Fruit fly (Drosophila melanogaster) whole organism, wandering third instar larva: ENCODE measurements around the gene CG32625.
A peak's percentile ranks its signal among the peaks of the same experiment; 100 is the strongest.

Experiments used
- Abd-B ChIP-seq: fragments of >200 bp; optimal IDR thresholded peaks from 2 replicates; lab custom pipeline; 2017; ENCODE audit warnings: missing biosample characterization, missing genetic modification characterization
- CG32264 ChIP-seq: fragments of 200-800 bp; sonication (Bioruptor generic); optimal IDR thresholded peaks from 2 replicates; lab custom pipeline; 2016; ENCODE audit warnings: missing biosample characterization, missing genetic modification characterization
- CG9705 ChIP-seq: fragments of 200-800 bp; sonication (Bioruptor generic); optimal IDR thresholded peaks from 2 replicates; lab custom pipeline; 2018; ENCODE audit warnings: missing biosample characterization, mild to moderate bottlenecking, missing genetic modification characterization
- Dfd ChIP-seq: fragments of >200 bp; optimal IDR thresholded peaks from 2 replicates; lab custom pipeline; 2017; ENCODE audit warnings: missing biosample characterization, missing genetic modification characterization
- Dif ChIP-seq: fragments of 200-275, 200-300 bp; sonication (Bioruptor generic); optimal IDR thresholded peaks from 2 replicates; lab custom pipeline; 2018; ENCODE audit warnings: missing biosample characterization, missing genetic modification characterization; ENCODE audit not compliant: partially characterized antibody
- HLH106 ChIP-seq: fragments of 200-800 bp; optimal IDR thresholded peaks from 3 replicates; lab custom pipeline; 2019; ENCODE audit warnings: missing biosample characterization, mild to moderate bottlenecking, missing genetic modification characterization, moderate library complexity
- Hnf4 ChIP-seq: fragments of 200-800 bp; sonication (Bioruptor generic); optimal IDR thresholded peaks from 2 replicates; lab custom pipeline; 2016; ENCODE audit warnings: missing biosample characterization, mild to moderate bottlenecking, missing genetic modification characterization
- Hr78 ChIP-seq: fragments of >200 bp; optimal IDR thresholded peaks from 2 replicates; lab custom pipeline; 2017; ENCODE audit warnings: missing biosample characterization, missing genetic modification characterization
- Hr83 ChIP-seq: fragments of 200-300 bp; sonication (Bioruptor generic); optimal IDR thresholded peaks from 2 replicates; lab custom pipeline; 2016; ENCODE audit warnings: missing biosample characterization, mild to moderate bottlenecking, missing genetic modification characterization, moderate library complexity; ENCODE audit not compliant: poor library complexity, severe bottlenecking
- N ChIP-seq: fragments of >200 bp; optimal IDR thresholded peaks from 2 replicates; lab custom pipeline; 2018; ENCODE audit warnings: missing biosample characterization, missing external identifiers, missing genetic modification characterization
- OdsH ChIP-seq: fragments of 200-800 bp; sonication (Bioruptor generic); optimal IDR thresholded peaks from 2 replicates; lab custom pipeline; 2016; ENCODE audit warnings: missing biosample characterization, mild to moderate bottlenecking, missing genetic modification characterization
- Rel ChIP-seq, 2 experiments: fragments of 200-800 bp; sonication (Bioruptor generic) in 1 of 2; optimal IDR thresholded peaks; 2 replicates in 1 of 2; 3 replicates in 1 of 2; lab custom pipeline; 2016 to 2019; ENCODE audit warnings: mild to moderate bottlenecking in 2 of 2, missing biosample characterization in 2 of 2, missing genetic modification characterization in 2 of 2, moderate library complexity in 1 of 2
- Sp1 ChIP-seq: fragments of 200-800 bp; sonication (Bioruptor generic); optimal IDR thresholded peaks from 3 replicates; lab custom pipeline; 2019; ENCODE audit warnings: missing biosample characterization, mild to moderate bottlenecking, missing genetic modification characterization, moderate library complexity
- Vsx2 ChIP-seq: fragments of 200-300, 225-300 bp; sonication (Bioruptor generic); optimal IDR thresholded peaks from 2 replicates; lab custom pipeline; 2018; ENCODE audit warnings: missing biosample characterization, missing genetic modification characterization; ENCODE audit not compliant: partially characterized antibody
- br ChIP-seq: fragments of 200-800 bp; sonication (Bioruptor generic); optimal IDR thresholded peaks from 2 replicates; lab custom pipeline; 2016; ENCODE audit warnings: missing biosample characterization, missing genetic modification characterization
- brk ChIP-seq: fragments of 200-800 bp; sonication (Bioruptor generic); optimal IDR thresholded peaks from 2 replicates; lab custom pipeline; 2016; ENCODE audit warnings: missing biosample characterization, mild to moderate bottlenecking, missing genetic modification characterization
- dl ChIP-seq, 2 experiments: fragments of 175-275, 200-275 bp in 1 of 2; fragments of 200-275 bp in 1 of 2; sonication (Bioruptor generic); optimal IDR thresholded peaks; lab custom pipeline; 2018; ENCODE audit warnings: mild to moderate bottlenecking in 2 of 2, missing biosample characterization in 2 of 2, missing genetic modification characterization in 2 of 2, moderate library complexity in 2 of 2; ENCODE audit not compliant: partially characterized antibody in 2 of 2, insufficient read depth in 1 of 2
- dmrt93B ChIP-seq: fragments of 200-800 bp; sonication (Bioruptor generic); optimal IDR thresholded peaks from 2 replicates; lab custom pipeline; 2018; ENCODE audit warnings: missing biosample characterization, mild to moderate bottlenecking, missing genetic modification characterization
- dsf ChIP-seq: sonication (Bioruptor generic); optimal IDR thresholded peaks from 2 replicates; lab custom pipeline; 2016; ENCODE audit warnings: missing biosample characterization, missing genetic modification characterization, borderline replicate concordance
- ey ChIP-seq: fragments of 200-800 bp; sonication (Bioruptor generic); optimal IDR thresholded peaks from 2 replicates; lab custom pipeline; 2016; ENCODE audit warnings: missing biosample characterization, missing genetic modification characterization
- foxo ChIP-seq, 2 experiments: fragments of 200-800 bp; sonication (Bioruptor generic); optimal IDR thresholded peaks; 2 replicates in 1 of 2; 3 replicates in 1 of 2; lab custom pipeline; 2016 to 2017; ENCODE audit warnings: missing biosample characterization in 2 of 2, missing genetic modification characterization in 2 of 2
- fru ChIP-seq: fragments of 200-800 bp; sonication (Bioruptor generic); optimal IDR thresholded peaks from 3 replicates; lab custom pipeline; 2016; ENCODE audit warnings: missing biosample characterization, mild to moderate bottlenecking, missing genetic modification characterization
- h ChIP-seq: fragments of 200-800 bp; sonication (Bioruptor generic); optimal IDR thresholded peaks from 3 replicates; lab custom pipeline; 2016; ENCODE audit warnings: missing biosample characterization, mild to moderate bottlenecking, missing genetic modification characterization
- jim ChIP-seq: fragments of 175-275, 200-325 bp; sonication (Bioruptor generic); optimal IDR thresholded peaks from 2 replicates; lab custom pipeline; 2016; ENCODE audit warnings: missing biosample characterization, mild to moderate bottlenecking, missing genetic modification characterization
- psq ChIP-seq: fragments of 200-800 bp; sonication (Bioruptor generic); optimal IDR thresholded peaks from 3 replicates; lab custom pipeline; 2017; ENCODE audit warnings: missing biosample characterization, mild to moderate bottlenecking, missing genetic modification characterization, moderate library complexity
- rgr ChIP-seq: fragments of 200-800 bp; sonication (Bioruptor generic); optimal IDR thresholded peaks from 3 replicates; lab custom pipeline; 2016; ENCODE audit warnings: missing biosample characterization, mild to moderate bottlenecking, missing genetic modification characterization
- sage ChIP-seq: fragments of 200-800 bp; sonication (Bioruptor generic); optimal IDR thresholded peaks from 2 replicates; lab custom pipeline; 2016; ENCODE audit warnings: missing biosample characterization, mild to moderate bottlenecking, missing genetic modification characterization
- sv ChIP-seq: fragments of 200-800 bp; sonication (Bioruptor generic); optimal IDR thresholded peaks from 3 replicates; lab custom pipeline; 2016; ENCODE audit warnings: missing biosample characterization, missing genetic modification characterization
- tai ChIP-seq: sonication (Bioruptor generic); optimal IDR thresholded peaks from 2 replicates; lab custom pipeline; 2016; ENCODE audit warnings: missing biosample characterization, missing genetic modification characterization

Gene CG32625

dm6 chrX:13788973-13789682 is 32.5 kb upstream of the CG32625 start:
- TF ChIP-seq sv (GFP tag; lab: Kevin White, UChicago) (no peak), fru (no peak), ey (GFP tag; lab: Kevin White, UChicago) (peak; percentile 9), br (GFP tag; lab: Kevin White, UChicago) (no peak), brk (GFP tag; lab: Kevin White, UChicago) (no peak), CG32264 (GFP tag; lab: Kevin White, UChicago) (no peak), Dfd (GFP tag; lab: Kevin White, UChicago) (no peak), rgr (GFP tag; lab: Kevin White, UChicago) (peak; percentile 2), dsf (GFP tag; lab: Kevin White, UChicago) (no peak), Dif (GFP tag; lab: Kevin White, UChicago) (no peak), Hnf4 (GFP tag; lab: Kevin White, UChicago) (no peak), foxo (GFP tag; optimal IDR thresholded peaks at IDR 0.05; lab: Kevin White, UChicago) (peak in 1 of 2 experiments; percentile 3), HLH106 (tag; lab: Kevin White, UChicago) (no peak)

- no peak for TF ChIP-seq Hr78 (GFP tag; lab: Kevin White, UChicago)
- no peak for TF ChIP-seq Vsx2 (GFP tag; lab: Kevin White, UChicago)
- no peak for TF ChIP-seq Hnf4 (GFP tag; lab: Kevin White, UChicago)
- no peak for TF ChIP-seq psq (GFP tag; lab: Kevin White, UChicago)
- TF ChIP-seq Sp1, result no peak
- TF ChIP-seq Dfd (GFP tag; lab: Kevin White, UChicago), result no peak
- no peak for TF ChIP-seq brk (GFP tag; lab: Kevin White, UChicago)
- no peak for TF ChIP-seq Hr83 (GFP tag; lab: Kevin White, UChicago)
- TF ChIP-seq sage (GFP tag; lab: Kevin White, UChicago), result no peak
Measured at dm6 chrX:13787282-13787850, 30.7 kb upstream of the CG32625 start.

- TF ChIP-seq CG32264 (GFP tag; lab: Kevin White, UChicago), result no peak
- TF ChIP-seq dsf (GFP tag; lab: Kevin White, UChicago), result no peak
- no peak for TF ChIP-seq dmrt93B (GFP tag; lab: Kevin White, UChicago)
- TF ChIP-seq Hnf4 (GFP tag; lab: Kevin White, UChicago), result no peak
- TF ChIP-seq sage (GFP tag; lab: Kevin White, UChicago), result no peak
- no peak for TF ChIP-seq OdsH (GFP tag; lab: Kevin White, UChicago)
Measured at dm6 chrX:13786037-13786667, 29.5 kb upstream of the CG32625 start.

dm6 chrX:13783958-13784907 is 27.6 kb upstream of the CG32625 start:
- peak; percentile 14 for TF ChIP-seq h (GFP tag; lab: Kevin White, UChicago)
- TF ChIP-seq Dfd (GFP tag; lab: Kevin White, UChicago), result no peak
- TF ChIP-seq fru, result peak; percentile 36
- TF ChIP-seq ey (GFP tag; lab: Kevin White, UChicago), result peak; percentile 4
- peak in 1 of 2 experiments; percentile 38 for TF ChIP-seq foxo (GFP tag; optimal IDR thresholded peaks at IDR 0.05; lab: Kevin White, UChicago)
- no peak for TF ChIP-seq Hnf4 (GFP tag; lab: Kevin White, UChicago)
- peak; percentile 68 for TF ChIP-seq psq (GFP tag; lab: Kevin White, UChicago)

- TF ChIP-seq Vsx2 (GFP tag; lab: Kevin White, UChicago) (peak; percentile 9), Hr78 (GFP tag; lab: Kevin White, UChicago) (peak; percentile 60), CG9705 (GFP tag; lab: Kevin White, UChicago) (no peak), Hnf4 (GFP tag; lab: Kevin White, UChicago) (no peak), jim (GFP tag; lab: Kevin White, UChicago) (no peak), Sp1 (peak; percentile 26), rgr (GFP tag; lab: Kevin White, UChicago) (peak; percentile 9), Abd-B (GFP tag; lab: Kevin White, UChicago) (peak; percentile 61), h (GFP tag; lab: Kevin White, UChicago) (peak; percentile 16), tai (no peak), Rel (GFP tag; optimal IDR thresholded peaks at IDR 0.05; lab: Kevin White, UChicago) (no peak), Rel (tag; optimal IDR thresholded peaks at IDR 0.05; lab: Kevin White, UChicago) (peak; percentile 18), foxo (GFP tag; optimal IDR thresholded peaks at IDR 0.05; lab: Kevin White, UChicago) (peak in 1 of 2 experiments; percentile 14), dl (GFP tag; optimal IDR thresholded peaks at IDR 0.05; lab: Kevin White, UChicago; ENCODE audit: insufficient read depth in 1 of 2, partially characterized antibody in 2 of 2) (peak in 1 of 2 experiments; percentile 6), Dif (GFP tag; lab: Kevin White, UChicago) (peak; percentile 41), N (peak; percentile 96)
Measured at dm6 chrX:13783534-13783949, 26.9 kb upstream of the CG32625 start, which contains the start of gene inaE. Gene inaE (plus strand): TSS chrX:13783714.
